Worm (Caenorhabditis elegans): ENCODE results near the gene W01B6.8.

W01B6.8 gene

DNA sequence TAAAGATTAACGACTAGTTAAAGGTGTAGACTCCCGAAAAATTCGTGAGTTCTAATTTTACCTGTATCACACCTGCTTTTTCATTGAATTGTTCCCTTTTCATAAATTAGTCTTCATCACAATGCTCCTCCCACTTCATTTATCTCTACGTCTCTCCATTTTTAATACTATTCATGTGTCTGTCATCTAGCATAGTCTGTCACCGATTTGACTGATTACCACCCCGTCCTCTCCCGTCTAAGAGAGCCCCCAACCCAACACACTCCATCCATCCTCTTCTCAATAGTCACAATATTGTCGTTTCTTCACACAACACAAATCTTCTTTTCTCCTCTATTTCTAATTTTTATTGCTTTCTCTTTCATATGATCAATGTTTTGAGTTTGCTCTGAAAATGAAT, 19.0 kb downstream of the W01B6.8 start:
- TF ChIP-seq aly-1 (tag; optimal IDR thresholded peaks at IDR 0.05) (no peak), flt-1 (GFP tag; IDR thresholded peaks at IDR 0.05) (no peak), hmbx-1 (tag; optimal IDR thresholded peaks at IDR 0.05) (no peak), pes-1 (GFP tag; IDR thresholded peaks at IDR 0.05) (no peak), ceh-36 (tag; optimal IDR thresholded peaks at IDR 0.05) (no peak), tbx-37 (GFP tag; conservative IDR thresholded peaks at IDR 0.05) (no peak), tbx-11 (GFP tag; IDR thresholded peaks at IDR 0.05) (no peak), sea-1 (GFP tag; conservative IDR thresholded peaks at IDR 0.05) (no peak), ceh-13 (GFP tag; optimal IDR thresholded peaks at IDR 0.05) (no peak), ets-7 (tag; optimal IDR thresholded peaks at IDR 0.05) (no peak), F13C5.2 (tag; optimal IDR thresholded peaks at IDR 0.05) (no peak), tra-4 (tag; optimal IDR thresholded peaks at IDR 0.05) (no peak), hmg-4 (GFP tag; optimal IDR thresholded peaks at IDR 0.05) (no peak), hnd-1 (tag; optimal IDR thresholded peaks at IDR 0.05) (no peak)

DNA sequence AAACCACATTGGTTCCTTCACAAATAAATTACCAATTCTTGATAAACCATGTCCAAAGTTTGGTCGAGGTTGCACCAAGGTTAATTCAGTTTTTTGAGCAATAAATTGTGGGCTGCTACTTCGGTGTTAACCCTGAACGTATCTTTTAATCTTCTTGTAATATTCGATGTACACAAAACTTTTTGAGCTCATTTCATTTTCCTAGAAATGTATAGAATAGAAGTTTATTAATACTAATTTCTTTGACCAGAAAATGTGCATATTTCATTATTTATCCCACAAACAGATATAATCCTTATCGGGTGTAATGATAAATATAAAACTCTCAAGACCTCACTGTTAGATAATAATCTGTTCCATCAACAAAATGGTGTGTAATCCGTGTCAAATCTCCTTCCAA, 20.2 kb downstream of the W01B6.8 start:
- TF ChIP-seq flt-1 (GFP tag; IDR thresholded peaks at IDR 0.05): no peak
- TF ChIP-seq scrt-1 (GFP tag; IDR thresholded peaks at IDR 0.05): no peak
- no peak for TF ChIP-seq ceh-36 (tag; optimal IDR thresholded peaks at IDR 0.05)
- TF ChIP-seq pes-1 (GFP tag; IDR thresholded peaks at IDR 0.05): no peak
- no peak for TF ChIP-seq F13C5.2 (tag; optimal IDR thresholded peaks at IDR 0.05)
- no peak for TF ChIP-seq tra-4 (tag; optimal IDR thresholded peaks at IDR 0.05)
- TF ChIP-seq hnd-1 (tag; optimal IDR thresholded peaks at IDR 0.05): no peak
- TF ChIP-seq ama-1 (optimal IDR thresholded peaks at IDR 0.05): no peak
- TF ChIP-seq sea-1 (GFP tag; conservative IDR thresholded peaks at IDR 0.05): no peak
- TF ChIP-seq B0310.2 (tag; optimal IDR thresholded peaks at IDR 0.05): no peak
- no peak for TF ChIP-seq ets-7 (tag; optimal IDR thresholded peaks at IDR 0.05)
- TF ChIP-seq tbx-11 (GFP tag; IDR thresholded peaks at IDR 0.05): no peak

DNA sequence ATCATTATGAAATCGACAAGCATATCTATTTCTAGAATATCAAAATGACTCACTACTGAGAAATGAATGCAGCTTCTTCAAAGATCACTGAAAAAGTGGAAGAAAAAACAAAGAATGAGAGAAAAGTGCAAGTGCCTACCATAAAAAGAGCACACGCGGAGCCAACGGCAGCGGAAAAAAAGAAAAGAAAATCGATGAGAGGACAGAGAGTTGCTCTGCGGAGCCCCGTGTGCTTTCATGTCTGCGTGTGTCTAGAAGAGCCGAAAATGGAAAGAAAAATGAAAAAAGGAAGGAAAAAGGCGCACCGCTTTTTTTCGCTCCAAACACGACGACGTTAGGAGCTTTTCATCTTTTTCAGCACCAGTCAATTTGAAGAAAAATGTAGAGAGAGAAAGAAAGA, 21.4 kb downstream of the W01B6.8 start, which contains the start of gene ipla-7:
Gene ipla-7, minus strand, starts transcription at position 122 of the 400 bp plus-strand sequence.
- TF ChIP-seq ets-7 (tag; optimal IDR thresholded peaks at IDR 0.05) (no peak), hmbx-1 (tag; optimal IDR thresholded peaks at IDR 0.05) (no peak), tbx-11 (GFP tag; IDR thresholded peaks at IDR 0.05) (no peak), aly-1 (tag; optimal IDR thresholded peaks at IDR 0.05) (no peak), flt-1 (GFP tag; IDR thresholded peaks at IDR 0.05) (no peak), sea-1 (GFP tag; conservative IDR thresholded peaks at IDR 0.05) (no peak), hnd-1 (tag; optimal IDR thresholded peaks at IDR 0.05) (no peak), ceh-13 (GFP tag; optimal IDR thresholded peaks at IDR 0.05) (no peak)

DNA sequence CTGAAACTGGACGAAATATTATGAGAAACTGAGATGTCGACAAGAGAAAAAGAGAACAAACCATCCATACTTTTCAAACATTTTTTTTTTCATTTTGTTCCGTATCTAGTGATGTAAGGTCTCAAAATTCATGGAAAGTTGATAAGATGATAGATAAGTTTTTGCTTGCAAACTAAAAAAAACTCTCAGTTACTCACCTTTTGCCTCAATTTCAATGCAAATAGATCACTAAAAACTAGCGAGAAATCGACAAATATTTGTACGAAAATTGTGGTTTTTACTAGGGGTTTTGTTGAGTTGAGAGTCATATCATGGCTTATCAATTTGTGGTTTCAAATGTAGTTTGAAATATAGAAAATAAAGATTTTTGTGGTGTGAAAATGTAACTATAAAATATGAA, 23.4 kb downstream of the W01B6.8 start:
- no peak for TF ChIP-seq ceh-13 (GFP tag; optimal IDR thresholded peaks at IDR 0.05)
- TF ChIP-seq flt-1 (GFP tag; IDR thresholded peaks at IDR 0.05): no peak
- TF ChIP-seq tbx-37 (GFP tag; conservative IDR thresholded peaks at IDR 0.05): no peak
- TF ChIP-seq B0310.2 (tag; optimal IDR thresholded peaks at IDR 0.05): no peak
- no peak for TF ChIP-seq sea-1 (GFP tag; conservative IDR thresholded peaks at IDR 0.05)
- TF ChIP-seq hmg-4 (GFP tag; optimal IDR thresholded peaks at IDR 0.05): no peak
- TF ChIP-seq ceh-36 (tag; optimal IDR thresholded peaks at IDR 0.05): no peak
- TF ChIP-seq F13C5.2 (tag; optimal IDR thresholded peaks at IDR 0.05): no peak
- TF ChIP-seq tra-4 (tag; optimal IDR thresholded peaks at IDR 0.05): no peak
- no peak for TF ChIP-seq tbx-11 (GFP tag; IDR thresholded peaks at IDR 0.05)
- TF ChIP-seq hmbx-1 (tag; optimal IDR thresholded peaks at IDR 0.05): no peak
- no peak for TF ChIP-seq ama-1 (optimal IDR thresholded peaks at IDR 0.05)
- no peak for TF ChIP-seq ets-7 (tag; optimal IDR thresholded peaks at IDR 0.05)
- no peak for TF ChIP-seq aly-1 (tag; optimal IDR thresholded peaks at IDR 0.05)
- no peak for TF ChIP-seq pes-1 (GFP tag; IDR thresholded peaks at IDR 0.05)
- TF ChIP-seq scrt-1 (GFP tag; IDR thresholded peaks at IDR 0.05): no peak
- no peak for TF ChIP-seq hnd-1 (tag; optimal IDR thresholded peaks at IDR 0.05)

DNA sequence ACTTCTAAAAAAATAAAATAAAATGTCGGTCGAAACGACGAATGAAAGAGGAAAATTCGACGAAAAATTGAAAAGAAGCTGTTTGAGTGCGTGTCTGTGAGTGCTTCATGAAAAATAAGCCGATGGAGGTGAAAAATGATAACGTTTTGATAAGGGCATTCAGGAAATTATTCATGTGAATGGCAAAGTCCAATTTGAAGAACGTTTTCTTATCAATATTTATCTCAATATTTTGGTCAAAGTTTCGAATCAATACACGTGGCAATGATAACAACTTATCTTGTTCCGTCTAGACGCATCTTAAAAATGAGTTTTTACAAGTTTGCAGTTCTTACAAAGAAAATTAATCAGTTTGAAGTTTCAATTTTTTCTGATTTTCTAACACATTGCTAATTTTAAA, 25.0 kb downstream of the W01B6.8 start:
- TF ChIP-seq tra-4 (tag; optimal IDR thresholded peaks at IDR 0.05) (no peak), scrt-1 (GFP tag; IDR thresholded peaks at IDR 0.05) (no peak), ceh-36 (tag; optimal IDR thresholded peaks at IDR 0.05) (no peak), sea-1 (GFP tag; conservative IDR thresholded peaks at IDR 0.05) (no peak), tbx-11 (GFP tag; IDR thresholded peaks at IDR 0.05) (no peak), aly-1 (tag; optimal IDR thresholded peaks at IDR 0.05) (no peak), B0310.2 (tag; optimal IDR thresholded peaks at IDR 0.05) (no peak), ets-7 (tag; optimal IDR thresholded peaks at IDR 0.05) (no peak), ceh-13 (GFP tag; optimal IDR thresholded peaks at IDR 0.05) (no peak), hmbx-1 (tag; optimal IDR thresholded peaks at IDR 0.05) (no peak), hmg-4 (GFP tag; optimal IDR thresholded peaks at IDR 0.05) (no peak), F13C5.2 (tag; optimal IDR thresholded peaks at IDR 0.05) (no peak), ama-1 (optimal IDR thresholded peaks at IDR 0.05) (no peak), pes-1 (GFP tag; IDR thresholded peaks at IDR 0.05) (no peak)

DNA sequence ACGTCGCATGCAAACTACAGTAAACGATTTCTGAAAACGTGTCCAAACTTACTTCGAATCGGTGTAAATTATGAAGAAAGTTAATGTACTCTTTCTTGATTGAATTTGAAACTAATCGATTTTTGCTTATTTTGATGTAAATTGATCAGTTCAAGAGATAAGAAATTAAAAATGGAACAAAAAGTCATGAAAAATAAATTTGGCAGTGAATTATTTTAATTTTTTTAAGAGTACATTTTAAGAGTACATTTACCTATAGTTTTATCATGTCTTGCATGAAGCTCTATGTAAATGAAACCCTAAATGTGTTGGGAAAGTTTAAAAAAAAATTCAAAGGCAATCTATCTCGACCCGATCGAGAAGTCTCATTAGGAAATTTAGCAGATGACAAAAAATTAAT, 28.0 kb downstream of the W01B6.8 start, which contains the start of gene T04B2.7:
Gene T04B2.7, minus strand, starts transcription at position 101 of the 400 bp plus-strand sequence.
- TF ChIP-seq hnd-1 (tag; optimal IDR thresholded peaks at IDR 0.05) (no peak), aly-1 (tag; optimal IDR thresholded peaks at IDR 0.05) (no peak), F13C5.2 (tag; optimal IDR thresholded peaks at IDR 0.05) (no peak), B0310.2 (tag; optimal IDR thresholded peaks at IDR 0.05) (no peak), tra-4 (tag; optimal IDR thresholded peaks at IDR 0.05) (no peak), sea-1 (GFP tag; conservative IDR thresholded peaks at IDR 0.05) (no peak), ama-1 (optimal IDR thresholded peaks at IDR 0.05) (no peak), ceh-36 (tag; optimal IDR thresholded peaks at IDR 0.05) (no peak), hmg-4 (GFP tag; optimal IDR thresholded peaks at IDR 0.05) (no peak), scrt-1 (GFP tag; IDR thresholded peaks at IDR 0.05) (no peak), pes-1 (GFP tag; IDR thresholded peaks at IDR 0.05) (no peak), tbx-11 (GFP tag; IDR thresholded peaks at IDR 0.05) (no peak), tbx-37 (GFP tag; conservative IDR thresholded peaks at IDR 0.05) (no peak), hmbx-1 (tag; optimal IDR thresholded peaks at IDR 0.05) (no peak), ets-7 (tag; optimal IDR thresholded peaks at IDR 0.05) (no peak)

DNA sequence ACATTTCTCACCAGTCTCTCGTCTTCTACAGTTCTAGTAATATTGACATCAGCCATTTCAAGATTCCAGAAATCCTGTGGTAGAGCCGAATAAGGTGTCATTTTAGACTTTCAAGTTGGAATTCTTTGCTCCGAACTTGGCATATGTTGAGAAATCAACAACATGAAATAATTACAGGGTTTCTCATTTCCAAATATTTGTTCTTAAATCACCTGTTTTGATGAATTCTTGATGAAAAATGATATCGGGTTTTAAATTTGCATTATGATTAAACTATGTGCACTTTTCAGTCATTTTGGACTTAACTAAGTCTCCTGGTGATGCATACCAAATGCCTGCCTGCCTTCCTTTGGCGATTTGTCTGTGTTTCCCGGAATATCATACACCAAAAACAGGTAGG, 30.6 kb downstream of the W01B6.8 start, which contains the start of gene srv-12:
Gene srv-12, minus strand, starts transcription at position 101 of the 400 bp plus-strand sequence.
- TF ChIP-seq tra-4 (tag; optimal IDR thresholded peaks at IDR 0.05) (no peak), aly-1 (tag; optimal IDR thresholded peaks at IDR 0.05) (no peak), ceh-13 (GFP tag; optimal IDR thresholded peaks at IDR 0.05) (no peak), flt-1 (GFP tag; IDR thresholded peaks at IDR 0.05) (no peak), hmg-4 (GFP tag; optimal IDR thresholded peaks at IDR 0.05) (no peak), ets-7 (tag; optimal IDR thresholded peaks at IDR 0.05) (no peak), B0310.2 (tag; optimal IDR thresholded peaks at IDR 0.05) (no peak), hmbx-1 (tag; optimal IDR thresholded peaks at IDR 0.05) (no peak), ama-1 (optimal IDR thresholded peaks at IDR 0.05) (no peak), F13C5.2 (tag; optimal IDR thresholded peaks at IDR 0.05) (no peak), tbx-37 (GFP tag; conservative IDR thresholded peaks at IDR 0.05) (no peak), hnd-1 (tag; optimal IDR thresholded peaks at IDR 0.05) (no peak), ceh-36 (tag; optimal IDR thresholded peaks at IDR 0.05) (no peak)
